Worm (Caenorhabditis elegans) whole organism, young adult: ENCODE results near the gene nol-10.
A peak's percentile ranks its signal among the peaks of the same experiment; 100 is the strongest.

Source experiments
- B0035.1 ChIP-seq: sonication (generic microtip); optimal IDR thresholded peaks from 2 replicates; lab custom pipeline; 2016; ENCODE audit warnings: missing genetic modification characterization, mild to moderate bottlenecking, missing compliant biosample characterization, missing genotype, missing genetic modification reagents
- B0261.1 ChIP-seq: sonication (generic microtip); optimal IDR thresholded peaks from 2 replicates; lab custom pipeline; 2016; ENCODE audit warnings: mild to moderate bottlenecking, missing genetic modification characterization, moderate library complexity, missing compliant biosample characterization
- B0336.3 ChIP-seq: fragments of 200-800 bp; sonication (Bioruptor generic); IDR thresholded peaks from 2 replicates; pipeline ENCODE4 v1.3.6; 2022; ENCODE audit warnings: missing genetic modification characterization, missing compliant biosample characterization
- F39B2.1 ChIP-seq: fragments of 200-800 bp; sonication (Bioruptor generic); IDR thresholded peaks from 2 replicates; pipeline ENCODE4 v1.3.6; 2022; ENCODE audit warnings: missing genetic modification reagents, missing genetic modification characterization, missing compliant biosample characterization
- F49E8.2 ChIP-seq: sonication (generic microtip); optimal IDR thresholded peaks from 3 replicates; lab custom pipeline; 2017; ENCODE audit warnings: missing genetic modification characterization, mild to moderate bottlenecking, missing compliant biosample characterization, antibody characterized with exemption, moderate library complexity; ENCODE audit not compliant: insufficient read depth
- F57C9.4 ChIP-seq: sonication (generic microtip); optimal IDR thresholded peaks from 2 replicates; lab custom pipeline; 2017; ENCODE audit warnings: mild to moderate bottlenecking, missing genetic modification characterization, missing compliant biosample characterization
- T07F8.4 ChIP-seq: sonication (generic microtip); optimal IDR thresholded peaks from 2 replicates; lab custom pipeline; 2016; ENCODE audit warnings: mild to moderate bottlenecking, missing genetic modification characterization, moderate library complexity, missing compliant biosample characterization
- T26A5.8 ChIP-seq: sonication (generic microtip); optimal IDR thresholded peaks from 2 replicates; lab custom pipeline; 2016; ENCODE audit warnings: missing genetic modification characterization, missing compliant biosample characterization
- Y56A3A.18 ChIP-seq: fragments of 200-800 bp; sonication (Bioruptor generic); IDR thresholded peaks from 2 replicates; pipeline ENCODE4 v1.3.6; 2022; ENCODE audit warnings: missing genetic modification reagents, missing genetic modification characterization, missing compliant biosample characterization
- athp-1 ChIP-seq: sonication (generic microtip); optimal IDR thresholded peaks from 2 replicates; lab custom pipeline; 2017; ENCODE audit warnings: mild to moderate bottlenecking, missing genetic modification characterization, missing compliant biosample characterization
- attf-6 ChIP-seq: fragments of 200-800 bp; sonication (Bioruptor generic); IDR thresholded peaks from 2 replicates; pipeline ENCODE4 v1.3.6; 2022; ENCODE audit warnings: missing genetic modification reagents, missing genetic modification characterization, missing compliant biosample characterization
- bed-1 ChIP-seq: fragments of 200-800 bp; sonication (Bioruptor generic); IDR thresholded peaks from 2 replicates; pipeline ENCODE4 v1.3.6; 2022; ENCODE audit warnings: missing genetic modification reagents, missing genetic modification characterization, missing compliant biosample characterization
- cebp-1 ChIP-seq, 2 experiments: fragments of 200-800 bp in 1 of 2; sonication (Bioruptor generic) in 1 of 2; sonication (generic microtip) in 1 of 2; IDR thresholded peaks in 1 of 2; optimal IDR thresholded peaks in 1 of 2; 2 replicates each; pipeline versions ENCODE4 v1.3.6 to Lab custom; 2017 to 2022; ENCODE audit warnings: missing compliant biosample characterization in 2 of 2, missing genetic modification characterization in 2 of 2, mild to moderate bottlenecking in 1 of 2, missing genetic modification reagents in 1 of 2, moderate library complexity in 1 of 2
- cebp-2 ChIP-seq: fragments of 200-800 bp; sonication (Bioruptor generic); IDR thresholded peaks from 2 replicates; pipeline ENCODE4 v1.3.6; 2022; ENCODE audit warnings: missing genetic modification characterization, missing compliant biosample characterization
- ceh-40 ChIP-seq: fragments of 200-800 bp; sonication (Bioruptor generic); IDR thresholded peaks from 2 replicates; pipeline ENCODE4 v1.3.6; 2022; ENCODE audit warnings: missing genetic modification characterization, missing compliant biosample characterization
- ceh-91 ChIP-seq: fragments of 200-800 bp; sonication (Bioruptor generic); IDR thresholded peaks from 2 replicates; pipeline ENCODE4 v1.3.6; 2022; ENCODE audit warnings: missing genetic modification reagents, missing genetic modification characterization, missing compliant biosample characterization
- chd-7 ChIP-seq: sonication (generic microtip); optimal IDR thresholded peaks from 2 replicates; lab custom pipeline; 2016; ENCODE audit warnings: mild to moderate bottlenecking, missing genetic modification characterization, moderate library complexity, missing compliant biosample characterization
- die-1 ChIP-seq: sonication (generic microtip); optimal IDR thresholded peaks from 2 replicates; lab custom pipeline; 2016; ENCODE audit warnings: missing genotype, mild to moderate bottlenecking, missing genetic modification characterization, missing compliant biosample characterization
- dpff-1 ChIP-seq: sonication (generic microtip); optimal IDR thresholded peaks from 2 replicates; lab custom pipeline; 2017; ENCODE audit warnings: mild to moderate bottlenecking, missing genetic modification characterization, missing compliant biosample characterization
- egrh-3 ChIP-seq: fragments of 200-800 bp; sonication (Bioruptor generic); IDR thresholded peaks from 2 replicates; pipeline ENCODE4 v1.3.6; 2022; ENCODE audit warnings: missing genetic modification reagents, missing genetic modification characterization, missing compliant biosample characterization
- hrde-1 ChIP-seq: sonication (generic microtip); optimal IDR thresholded peaks from 2 replicates; lab custom pipeline; 2016; ENCODE audit warnings: missing genetic modification characterization, mild to moderate bottlenecking, missing compliant biosample characterization, moderate library complexity, missing genotype, missing genetic modification reagents, borderline replicate concordance
- hsf-1 ChIP-seq: fragments of 200-800 bp; sonication (Bioruptor generic); IDR thresholded peaks from 2 replicates; pipeline ENCODE4 v1.3.6; 2022; ENCODE audit warnings: missing genetic modification reagents, missing genetic modification characterization, missing compliant biosample characterization
- lin-54 ChIP-seq: fragments of 200-800 bp; sonication (Bioruptor generic); optimal IDR thresholded peaks from 2 replicates; lab custom pipeline; 2018; ENCODE audit warnings: mild to moderate bottlenecking, missing genetic modification characterization, missing compliant biosample characterization
- lsy-27 ChIP-seq: sonication (generic microtip); optimal IDR thresholded peaks from 2 replicates; lab custom pipeline; 2017; ENCODE audit warnings: missing genetic modification characterization, mild to moderate bottlenecking, missing compliant biosample characterization, antibody characterized with exemption, missing genotype, borderline replicate concordance; ENCODE audit not compliant: insufficient read depth
- madf-10 ChIP-seq: sonication (generic microtip); optimal IDR thresholded peaks from 2 replicates; lab custom pipeline; 2016; ENCODE audit warnings: mild to moderate bottlenecking, missing genetic modification characterization, missing compliant biosample characterization
- madf-3 ChIP-seq: fragments of 200-800 bp; sonication (Bioruptor generic); IDR thresholded peaks from 2 replicates; pipeline ENCODE4 v1.3.6; 2022; ENCODE audit warnings: missing genetic modification reagents, missing genetic modification characterization, missing compliant biosample characterization
- madf-6 ChIP-seq: fragments of 200-800 bp; sonication (Bioruptor generic); IDR thresholded peaks from 2 replicates; pipeline ENCODE4 v1.3.6; 2022; ENCODE audit warnings: missing genetic modification reagents, missing genetic modification characterization, missing compliant biosample characterization
- madf-8 ChIP-seq: fragments of 200-800 bp; sonication (Bioruptor generic); conservative IDR thresholded peaks from 2 replicates; pipeline ENCODE4 v1.3.6; 2022; ENCODE audit warnings: missing genetic modification reagents, missing genetic modification characterization, missing compliant biosample characterization
- mel-28 ChIP-seq: sonication (generic microtip); optimal IDR thresholded peaks from 2 replicates; lab custom pipeline; 2016; ENCODE audit warnings: borderline replicate concordance, mild to moderate bottlenecking, missing genetic modification characterization, missing compliant biosample characterization
- nfya-2 ChIP-seq: fragments of 200-800 bp; sonication (Bioruptor generic); IDR thresholded peaks from 2 replicates; pipeline ENCODE4 v1.3.6; 2022; ENCODE audit warnings: missing genetic modification reagents, missing genetic modification characterization, missing compliant biosample characterization
- nhr-179 ChIP-seq: sonication (generic microtip); optimal IDR thresholded peaks from 2 replicates; lab custom pipeline; 2016; ENCODE audit warnings: mild to moderate bottlenecking, missing genetic modification characterization, missing compliant biosample characterization
- nhr-80 ChIP-seq: sonication (generic microtip); optimal IDR thresholded peaks from 2 replicates; lab custom pipeline; 2016; ENCODE audit warnings: missing genetic modification characterization, missing compliant biosample characterization
- rec-8 ChIP-seq, 2 experiments: sonication (generic microtip); optimal IDR thresholded peaks; 2 replicates each; lab custom pipeline; 2016; ENCODE audit warnings: mild to moderate bottlenecking in 2 of 2, missing genetic modification characterization in 2 of 2, missing genetic modification reagents in 2 of 2, missing genotype in 2 of 2, missing biosample characterization in 1 of 2, missing compliant biosample characterization in 1 of 2, moderate library complexity in 1 of 2
- repo-1 ChIP-seq: sonication (generic microtip); optimal IDR thresholded peaks from 2 replicates; lab custom pipeline; 2017; ENCODE audit warnings: mild to moderate bottlenecking, missing genetic modification characterization, missing compliant biosample characterization
- snpc-1.1 ChIP-seq: sonication (generic microtip); optimal IDR thresholded peaks from 2 replicates; lab custom pipeline; 2017; ENCODE audit warnings: missing genetic modification characterization, mild to moderate bottlenecking, missing compliant biosample characterization, antibody characterized with exemption, moderate library complexity, missing genotype, missing genetic modification reagents; ENCODE audit not compliant: insufficient read depth
- snpc-1.3 ChIP-seq: sonication (generic microtip); optimal IDR thresholded peaks from 2 replicates; lab custom pipeline; 2017; ENCODE audit warnings: missing genetic modification characterization, mild to moderate bottlenecking, missing compliant biosample characterization, antibody characterized with exemption, moderate library complexity, missing genotype, missing genetic modification reagents; ENCODE audit not compliant: insufficient read depth
- snpc-3.4 ChIP-seq: sonication (generic microtip); optimal IDR thresholded peaks from 2 replicates; lab custom pipeline; 2017; ENCODE audit warnings: missing genetic modification characterization, mild to moderate bottlenecking, missing compliant biosample characterization, antibody characterized with exemption, moderate library complexity, missing genotype, missing genetic modification reagents
- snpc-4 ChIP-seq, 5 experiments: fragments of 150-350 bp in 1 of 5; sonication (generic microtip) in 4 of 5; optimal IDR thresholded peaks; 2 replicates each; lab custom pipeline; 2014 to 2018; ENCODE audit warnings: missing genetic modification characterization in 5 of 5, missing biosample characterization in 3 of 5, antibody characterized with exemption in 2 of 5, mild to moderate bottlenecking in 2 of 5, missing compliant biosample characterization in 2 of 5, missing genotype in 2 of 5, moderate library complexity in 2 of 5, missing genetic modification reagents in 1 of 5
- tbx-9 ChIP-seq: sonication (generic microtip); optimal IDR thresholded peaks from 2 replicates; lab custom pipeline; 2016; ENCODE audit warnings: borderline replicate concordance, missing genetic modification characterization, inconsistent platforms, missing compliant biosample characterization
- tlf-1 ChIP-seq: fragments of 200-800 bp; sonication (Bioruptor generic); optimal IDR thresholded peaks from 2 replicates; lab custom pipeline; 2018; ENCODE audit warnings: mild to moderate bottlenecking, missing genetic modification characterization, missing compliant biosample characterization
- xnd-1 ChIP-seq: sonication (generic microtip); optimal IDR thresholded peaks from 2 replicates; lab custom pipeline; 2016; ENCODE audit warnings: missing genotype, missing genetic modification reagents, missing genetic modification characterization, missing compliant biosample characterization
- ztf-22 ChIP-seq: fragments of 200-800 bp; sonication (Bioruptor generic); optimal IDR thresholded peaks from 2 replicates; lab custom pipeline; 2018; ENCODE audit warnings: mild to moderate bottlenecking, missing genetic modification characterization, moderate library complexity, missing compliant biosample characterization
- ztf-28 ChIP-seq: fragments of 200-800 bp; sonication (Bioruptor generic); IDR thresholded peaks from 2 replicates; pipeline ENCODE4 v1.3.6; 2022; ENCODE audit warnings: missing genetic modification reagents, missing genetic modification characterization, missing compliant biosample characterization
- ztf-3 ChIP-seq: fragments of 200-800 bp; sonication (Bioruptor generic); optimal IDR thresholded peaks from 2 replicates; lab custom pipeline; 2018; ENCODE audit warnings: mild to moderate bottlenecking, missing genetic modification characterization, missing compliant biosample characterization
- ztf-6 ChIP-seq: fragments of 200-800 bp; sonication (Bioruptor generic); IDR thresholded peaks from 2 replicates; pipeline ENCODE4 v1.3.6; 2022; ENCODE audit warnings: missing genetic modification reagents, missing genetic modification characterization, missing compliant biosample characterization

nol-10 gene

DNA sequence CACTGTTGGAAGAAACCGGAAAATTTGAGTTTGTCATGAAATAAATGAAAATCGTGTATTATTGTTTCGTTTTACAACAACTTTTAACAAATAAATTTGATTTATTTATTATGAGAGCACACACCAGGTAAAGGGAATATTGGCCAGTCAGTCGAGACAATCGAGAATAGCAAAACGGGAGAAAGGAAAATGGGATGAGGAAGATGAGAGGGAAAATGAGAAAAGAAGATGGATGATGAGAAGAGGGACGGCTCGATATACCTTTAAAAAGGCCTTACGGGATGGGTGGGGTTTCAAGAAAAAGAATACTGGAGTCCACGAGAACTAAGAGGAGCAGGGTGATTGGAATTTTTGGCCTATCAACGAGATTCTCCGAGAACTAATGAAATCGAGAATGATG, 21.7 kb upstream of the nol-10 start (continued):
- TF ChIP-seq F49E8.2 (peak; percentile 81), F57C9.4 (no peak), B0261.1 (tag; lab: Kevin White, UChicago) (no peak), tlf-1 (no peak), hrde-1 (peak; percentile 66), ceh-91 (GFP tag; lab: Robert Waterston, UW) (no peak), madf-8 (GFP tag; lab: Robert Waterston, UW) (no peak), cebp-1 (GFP tag; IDR thresholded peaks at IDR 0.05; lab: Robert Waterston, UW) (no peak), cebp-1 (tag; optimal IDR thresholded peaks at IDR 0.05; lab: Kevin White, UChicago) (no peak), T07F8.4 (no peak), snpc-1.1 (tag; lab: Kevin White, UChicago) (no peak), dpff-1 (tag; lab: Kevin White, UChicago) (no peak), lsy-27 (no peak), ztf-22 (GFP tag; lab: Kevin White, UChicago) (no peak), nhr-80 (tag; lab: Kevin White, UChicago) (no peak), chd-7 (peak; percentile 28), snpc-1.3 (tag; lab: Kevin White, UChicago) (no peak), ztf-6 (GFP tag; lab: Robert Waterston, UW) (no peak), repo-1 (tag; lab: Kevin White, UChicago) (no peak), bed-1 (GFP tag; lab: Robert Waterston, UW) (no peak), T26A5.8 (tag; lab: Kevin White, UChicago) (no peak), madf-10 (tag; lab: Kevin White, UChicago) (no peak), hsf-1 (GFP tag; lab: Robert Waterston, UW) (peak; percentile 39; the same call in 1 of the 2 replicates), rec-8 (tag; optimal IDR thresholded peaks at IDR 0.05; lab: Kevin White, UChicago) (no peak), nfya-2 (no peak), Y56A3A.18 (no peak), ceh-40 (no peak), lin-54 (GFP tag; lab: Kevin White, UChicago) (peak; percentile 30), ztf-3 (no peak)

DNA sequence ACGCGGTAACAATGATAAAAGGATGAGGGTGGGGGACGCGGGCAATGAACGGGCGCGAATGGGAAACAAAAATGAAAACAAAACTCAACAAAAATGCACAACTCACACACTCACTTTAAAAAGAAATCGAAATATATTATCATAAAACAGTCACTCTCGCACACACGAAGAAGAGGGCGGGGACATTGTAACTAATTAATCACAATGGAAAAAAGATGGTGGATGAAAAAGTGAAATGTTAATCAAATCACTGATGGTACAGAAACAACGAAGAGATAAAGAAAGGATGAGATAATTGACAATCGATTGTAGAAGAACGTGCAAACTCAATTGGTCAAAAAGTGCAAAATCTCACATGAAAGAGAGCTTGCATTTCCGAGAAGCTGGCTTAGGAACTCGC, 21.2 kb upstream of the nol-10 start:
- TF ChIP-seq mel-28 (tag; lab: Kevin White, UChicago) (no peak), B0336.3 (GFP tag; lab: Robert Waterston, UW) (no peak), F49E8.2 (peak; percentile 82), tlf-1 (peak; percentile 7), hsf-1 (GFP tag; lab: Robert Waterston, UW) (peak; percentile 51; the same call in 1 of the 2 replicates), madf-8 (GFP tag; lab: Robert Waterston, UW) (no peak), xnd-1 (no peak), snpc-3.4 (tag; lab: Kevin White, UChicago) (peak; percentile 33), B0035.1 (tag; lab: Kevin White, UChicago) (no peak), madf-6 (GFP tag; lab: Robert Waterston, UW) (peak; percentile 21; the same call in 1 of the 2 replicates), die-1 (tag; lab: Kevin White, UChicago) (peak; percentile 32), F39B2.1 (GFP tag; lab: Robert Waterston, UW) (no peak), tbx-9 (tag; lab: Kevin White, UChicago) (no peak), snpc-4 (GFP tag; optimal IDR thresholded peaks at IDR 0.05; lab: Kevin White, UChicago) (no peak), snpc-4 (tag; optimal IDR thresholded peaks at IDR 0.05; lab: Kevin White, UChicago) (peak in 1 of 4 experiments; percentile 0), cebp-2 (GFP tag; lab: Robert Waterston, UW) (0 out of 2 replicates have a peak, but pooled peaks have one; percentile 6), T26A5.8 (tag; lab: Kevin White, UChicago) (no peak), madf-3 (GFP tag; lab: Robert Waterston, UW) (no peak), ztf-28 (GFP tag; lab: Robert Waterston, UW) (no peak), egrh-3 (GFP tag; lab: Robert Waterston, UW) (no peak), nhr-179 (tag; lab: Kevin White, UChicago) (no peak), attf-6 (GFP tag; lab: Robert Waterston, UW) (0 out of 2 replicates have a peak, but pooled peaks have one; percentile 11), athp-1 (no peak)
- TF ChIP-seq, all 124 proteins: peak for 9
